Worm (Caenorhabditis elegans) whole organism, L1 larva: ENCODE measurements around the gene T09A5.14.

Source experiments
- F16B12.6 ChIP-seq: fragments of 150-350 bp; optimal IDR thresholded peaks from 2 replicates; lab custom pipeline; 2014; ENCODE audit warnings: missing biosample characterization, missing genetic modification characterization
- ama-1 ChIP-seq: fragments of 150-350 bp; optimal IDR thresholded peaks from 2 replicates; lab custom pipeline; 2014
- fos-1 ChIP-seq: fragments of 150-350 bp; optimal IDR thresholded peaks from 2 replicates; lab custom pipeline; 2014; ENCODE audit warnings: missing biosample characterization, missing genetic modification characterization
- nhr-237 ChIP-seq: fragments of 150-350 bp; optimal IDR thresholded peaks from 2 replicates; lab custom pipeline; 2014; ENCODE audit warnings: missing biosample characterization, missing genetic modification characterization
- nhr-90 ChIP-seq: sonication (generic microtip); optimal IDR thresholded peaks from 2 replicates; lab custom pipeline; 2016; ENCODE audit warnings: mild to moderate bottlenecking, missing genetic modification characterization, missing compliant biosample characterization; ENCODE audit not compliant: poor library complexity
- tlp-1 ChIP-seq: fragments of 150-350 bp; optimal IDR thresholded peaks from 2 replicates; lab custom pipeline; 2014; ENCODE audit warnings: missing biosample characterization, missing genetic modification characterization
- ztf-11 ChIP-seq, 2 experiments: sonication (generic microtip); optimal IDR thresholded peaks; 2 replicates each; lab custom pipeline; 2016 to 2017; ENCODE audit warnings: missing genetic modification characterization in 2 of 2, missing biosample characterization in 1 of 2, missing compliant biosample characterization in 1 of 2

DNA sequence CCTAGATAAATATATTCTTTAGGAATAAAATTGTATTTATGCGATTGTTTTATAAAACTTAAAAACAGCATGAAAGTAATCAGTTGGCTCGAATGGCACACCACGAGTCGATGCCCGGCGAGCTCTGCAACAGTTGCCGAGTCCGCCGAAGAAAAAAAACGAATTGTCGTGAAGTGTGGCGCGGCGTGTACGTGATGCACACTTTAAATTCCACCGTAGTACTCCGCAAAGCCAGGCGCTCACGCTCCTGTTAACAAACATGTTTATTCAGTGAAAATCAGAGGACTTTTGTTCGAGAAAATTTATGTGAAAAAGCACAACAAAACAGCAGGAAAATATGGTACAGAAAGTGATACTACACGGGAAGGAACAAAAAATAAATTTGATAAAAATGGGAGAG, 38.5 kb downstream of the T09A5.14 start:
- peak; percentile 91 for TF ChIP-seq F16B12.6 (tag; lab: Kevin White, UChicago)
- no peak for TF ChIP-seq nhr-237 (tag; lab: Kevin White, UChicago)
- no peak for TF ChIP-seq tlp-1 (tag; lab: Kevin White, UChicago)
- TF ChIP-seq nhr-90 (tag; lab: Kevin White, UChicago), result no peak
- TF ChIP-seq fos-1, result no peak
- TF ChIP-seq ztf-11 (tag; optimal IDR thresholded peaks at IDR 0.05; lab: Kevin White, UChicago), result no peak
- TF ChIP-seq ama-1 (lab: Kevin White, UChicago), result no peak
